Fruit fly (Drosophila melanogaster) ovary, adult (tissue): ENCODE data around the gene TotF.

Source experiments
- CG17801 ChIP-seq: fragments of 200-800 bp; optimal IDR thresholded peaks from 2 replicates; lab custom pipeline; 2019; ENCODE audit warnings: missing biosample characterization, mild to moderate bottlenecking, missing genetic modification characterization, moderate library complexity; ENCODE audit not compliant: partially characterized antibody

Gene TotF

DNA sequence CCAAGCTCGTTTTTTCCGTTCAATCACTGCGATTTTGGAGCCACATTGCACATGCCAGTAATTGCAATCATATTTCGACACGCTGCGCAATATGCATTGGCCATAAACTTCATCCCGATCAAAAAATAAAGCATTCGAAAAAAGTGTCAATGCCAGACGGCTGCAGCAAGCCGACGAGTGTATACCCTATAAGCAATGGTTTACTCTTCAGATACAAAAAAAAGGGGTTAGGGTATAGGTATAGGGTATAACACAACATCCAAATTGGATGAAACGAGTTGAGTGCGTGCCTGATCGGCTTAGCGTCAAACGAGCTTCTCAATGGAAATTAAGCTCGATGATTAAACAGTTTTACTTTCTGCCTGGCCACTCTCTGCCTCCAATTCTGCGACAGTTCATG lies 17.4 kb downstream of the TotF start:
- TF ChIP-seq CG17801 = no peak

DNA sequence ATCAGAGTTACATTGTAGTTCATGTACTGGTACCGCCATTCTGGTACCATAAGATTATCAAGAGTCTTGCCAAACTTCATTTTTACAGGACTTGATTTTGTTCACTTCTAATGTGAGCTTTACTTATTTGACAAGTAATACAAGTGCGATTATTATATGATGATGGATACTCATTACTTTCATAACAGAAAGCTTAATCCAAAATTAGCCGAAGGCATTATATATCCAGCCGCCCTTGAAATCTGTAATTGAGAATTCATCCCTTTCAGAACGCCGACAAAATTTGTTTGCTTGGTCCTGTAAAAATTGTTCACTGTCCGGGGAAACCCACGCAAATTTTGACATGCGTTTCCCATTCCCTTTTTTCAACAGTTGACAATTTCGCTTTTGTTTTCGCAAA lies 19.7 kb downstream of the TotF start, which contains the start of gene CG10481:
Gene CG10481, minus strand, starts transcription at position 101 of the 400 bp plus-strand sequence.
- no peak for TF ChIP-seq CG17801

DNA sequence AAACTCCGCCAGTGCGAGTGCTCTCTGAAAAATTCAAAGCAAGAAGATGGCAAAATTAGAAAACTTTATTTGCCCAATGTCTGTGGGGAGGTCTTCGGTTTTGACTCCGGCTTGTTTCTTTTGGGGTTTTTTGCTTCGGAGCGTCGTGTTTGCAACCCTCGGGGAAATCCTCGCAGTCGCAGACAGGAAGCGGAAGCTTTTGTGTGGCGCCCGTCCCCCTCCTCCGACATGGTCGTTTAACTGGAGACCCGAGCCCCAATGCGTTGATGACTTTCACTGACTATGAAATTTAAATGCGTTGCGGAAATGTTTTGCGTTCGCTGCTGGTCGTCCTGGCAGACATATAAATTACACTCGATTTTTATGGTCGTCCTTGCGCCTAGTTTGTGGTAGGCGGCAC lies 23.8 kb downstream of the TotF start:
- no peak for TF ChIP-seq CG17801

DNA sequence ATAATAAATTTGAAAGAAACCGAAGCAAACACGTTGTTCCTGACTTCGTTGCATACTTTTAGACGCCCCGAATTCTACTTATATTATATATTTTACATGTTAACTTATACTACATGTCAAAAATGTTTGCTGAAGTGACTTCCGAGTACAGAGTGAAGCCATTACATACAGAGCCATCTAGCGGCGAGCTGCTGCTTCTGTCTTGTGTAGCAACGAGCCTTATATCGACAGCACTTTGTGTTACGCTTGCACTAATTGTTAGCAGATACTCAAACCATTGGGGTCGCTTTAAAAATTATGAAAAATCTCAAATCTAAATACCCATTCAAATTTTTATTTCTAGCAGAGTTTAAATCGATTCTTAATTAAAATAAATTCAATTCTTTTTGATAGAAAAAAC lies 24.7 kb downstream of the TotF start:
- TF ChIP-seq CG17801 = no peak

DNA sequence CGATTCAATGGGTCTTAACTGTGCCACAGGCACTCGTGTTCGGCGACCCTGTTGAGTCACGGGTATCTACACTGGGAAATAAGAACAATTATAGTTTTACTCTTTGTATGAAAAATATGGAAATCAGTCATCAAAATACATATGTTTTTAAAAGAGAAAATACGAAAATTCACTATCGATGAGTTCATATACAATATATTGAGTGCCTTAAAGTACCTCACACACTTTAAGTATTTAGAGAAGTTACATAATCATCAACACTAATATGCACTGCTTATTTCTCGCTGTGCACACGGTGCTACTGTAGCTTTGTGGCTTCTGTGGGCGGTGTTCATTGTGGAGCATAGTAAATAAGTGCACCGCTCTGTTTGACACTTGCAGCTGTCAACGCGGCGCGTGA lies 27.7 kb downstream of the TotF start:
- no peak for TF ChIP-seq CG17801

DNA sequence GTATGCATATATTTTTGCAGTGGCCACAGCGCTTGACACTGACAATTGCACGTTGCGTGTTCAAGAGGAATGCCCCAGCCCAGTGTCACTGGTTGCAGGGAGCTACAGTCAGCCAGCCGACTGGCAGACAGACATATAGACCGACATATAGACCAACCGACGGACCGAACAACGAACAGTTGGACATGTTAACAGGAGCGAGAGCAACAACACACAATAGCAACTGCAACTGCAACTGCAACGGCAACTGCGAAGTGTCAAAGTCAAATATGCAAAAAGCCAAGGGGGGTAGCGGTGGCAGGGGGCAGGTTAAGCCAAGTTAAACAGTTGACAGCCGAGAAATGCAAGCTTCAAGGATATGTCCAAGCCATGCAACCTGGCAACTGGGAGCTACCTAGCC lies 37.2 kb downstream of the TotF start:
- no peak for TF ChIP-seq CG17801

DNA sequence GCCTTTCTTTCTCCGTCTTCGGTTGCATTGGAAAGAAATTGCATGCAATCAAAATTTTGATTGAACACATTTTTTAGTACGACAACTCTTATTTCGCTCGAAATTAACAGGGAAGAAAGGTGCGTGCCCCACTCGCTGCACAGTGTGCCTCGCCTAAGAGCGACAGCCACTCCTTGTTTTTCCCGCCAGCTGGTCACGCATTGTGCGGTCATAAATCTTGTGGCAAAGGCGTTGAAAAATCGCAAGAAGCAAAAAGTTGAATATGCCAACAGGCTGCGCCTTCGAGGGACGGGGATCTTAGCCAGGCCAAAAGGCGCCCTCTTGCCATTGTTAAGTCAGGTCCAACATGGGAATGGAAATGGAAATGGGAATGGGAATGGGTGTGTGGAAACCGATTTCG lies 40.1 kb downstream of the TotF start:
- TF ChIP-seq CG17801 = no peak

DNA sequence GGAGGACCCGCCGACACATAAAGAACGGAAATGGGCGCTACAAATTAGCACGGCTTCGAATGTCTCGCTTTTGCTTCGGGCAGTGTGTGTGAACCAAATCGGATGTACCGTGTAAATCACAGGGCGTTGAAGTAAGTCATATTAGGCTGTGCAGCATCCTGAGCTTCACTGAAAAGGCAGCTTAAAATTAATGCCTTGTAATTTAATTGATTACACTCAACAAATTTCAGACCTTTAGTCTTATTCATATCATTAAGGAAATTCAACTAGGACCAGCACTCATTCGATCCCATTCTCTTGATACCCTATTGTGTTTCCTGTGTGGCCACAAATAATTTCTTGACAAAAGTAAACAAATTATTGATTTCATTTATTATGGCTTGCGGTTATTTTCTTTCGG lies 42.2 kb downstream of the TotF start:
- no peak for TF ChIP-seq CG17801

DNA sequence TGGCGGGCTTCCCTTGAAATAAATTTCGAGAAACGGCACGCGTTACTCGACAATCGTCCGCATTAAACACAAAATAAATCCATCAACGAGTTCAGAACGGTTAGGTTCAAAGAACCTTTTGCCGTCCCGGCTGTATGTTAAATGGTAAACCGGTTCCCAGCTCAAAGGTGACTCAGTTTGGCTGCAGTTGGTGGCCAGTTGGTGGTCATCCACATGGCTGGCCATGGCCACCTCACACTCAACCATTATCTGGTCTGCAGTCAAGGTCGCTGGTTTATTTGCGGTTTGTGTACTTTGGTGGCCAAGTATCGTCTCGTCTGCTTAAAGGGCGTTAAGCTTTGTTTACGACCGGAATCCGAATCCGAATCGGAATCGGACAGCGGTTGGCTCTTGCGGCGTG lies 42.7 kb downstream of the TotF start:
- TF ChIP-seq CG17801 = no peak

DNA sequence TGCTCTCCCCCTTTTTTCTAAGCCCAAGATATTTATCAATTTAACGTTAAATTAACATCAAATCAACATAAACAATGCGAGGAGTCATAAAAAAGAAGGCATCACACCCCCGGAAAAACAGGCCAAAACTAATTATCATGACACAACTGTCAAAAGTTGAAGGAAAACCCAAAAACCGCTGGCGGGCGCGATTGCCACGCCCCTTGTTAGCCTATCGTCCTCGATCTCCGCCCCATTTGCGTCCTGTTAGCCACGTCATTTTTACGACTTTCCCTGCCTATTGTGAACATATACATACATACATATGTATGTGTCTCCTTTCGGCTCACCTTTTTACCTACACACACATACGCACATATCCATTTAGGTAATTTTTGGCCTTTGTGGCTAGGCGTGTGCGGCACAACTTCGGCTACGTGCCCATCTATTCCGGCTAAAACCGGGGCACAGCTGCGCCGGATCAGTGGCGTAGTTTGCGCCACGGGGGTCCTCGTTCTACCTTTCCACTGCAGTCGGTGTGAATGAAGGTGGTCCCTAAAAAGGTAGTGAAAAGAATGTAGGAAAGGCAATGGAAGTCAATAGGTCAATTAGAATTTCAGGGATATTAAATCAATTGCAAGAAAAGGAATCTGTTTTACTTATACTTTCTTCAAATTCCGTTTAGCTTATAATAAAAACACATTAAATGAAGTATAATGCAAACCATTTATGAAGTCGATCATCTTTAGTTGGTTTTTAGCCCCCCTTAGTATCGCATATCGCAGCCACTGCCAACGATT lies 45.4 kb downstream of the TotF start:
- no peak for TF ChIP-seq CG17801

DNA sequence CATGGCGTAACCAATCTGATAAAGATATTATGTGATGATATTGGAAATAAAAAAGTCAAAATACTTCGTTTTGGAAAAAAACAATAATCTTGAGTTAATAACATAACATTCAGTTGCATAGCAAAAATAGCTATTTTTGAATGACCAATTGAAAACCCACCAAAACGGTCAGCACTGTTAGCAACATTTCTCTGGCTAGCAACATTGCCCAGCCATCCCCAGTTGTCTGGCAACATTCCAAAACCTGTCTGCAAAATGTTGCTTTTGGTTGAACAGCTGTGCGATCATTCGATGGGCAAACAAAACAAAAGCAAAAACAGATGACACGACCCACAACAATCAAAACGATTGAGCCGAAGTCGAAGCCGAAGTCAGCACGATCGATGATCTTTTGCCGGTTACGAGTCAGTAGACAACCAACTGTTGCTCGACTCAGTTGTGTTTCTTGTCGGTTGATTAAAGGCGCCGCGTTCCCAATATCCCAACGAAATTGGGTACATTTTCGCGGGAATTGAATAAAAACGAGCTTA lies 46.6 kb downstream of the TotF start:
- peak; percentile 35 for TF ChIP-seq CG17801
